Fruit fly (Drosophila melanogaster) whole organism, embryonic: ENCODE data around the gene CG3119.

ENCODE experiments used
- CG10267 ChIP-seq: fragments of 200-800 bp; sonication (Bioruptor generic); optimal IDR thresholded peaks from 2 replicates; lab custom pipeline; 2018; ENCODE audit warnings: missing biosample characterization, mild to moderate bottlenecking, missing genetic modification characterization, moderate library complexity
- CG11723 ChIP-seq: fragments of 200-800 bp; sonication (Bioruptor generic); optimal IDR thresholded peaks from 2 replicates; lab custom pipeline; 2017; ENCODE audit warnings: missing biosample characterization, mild to moderate bottlenecking, missing genetic modification characterization
- CG12769 ChIP-seq: fragments of 200-800 bp; sonication (Bioruptor generic); optimal IDR thresholded peaks from 2 replicates; lab custom pipeline; 2019; ENCODE audit warnings: missing biosample characterization, mild to moderate bottlenecking, missing genetic modification characterization, moderate library complexity
- CG14050 ChIP-seq: fragments of 200-800 bp; sonication (Bioruptor generic); IDR thresholded peaks from 3 replicates; pipeline ENCODE4 v1.3.6; 2022; ENCODE audit warnings: missing biosample characterization, missing genetic modification characterization
- CG15601 ChIP-seq: fragments of 200-800 bp; sonication (Bioruptor generic); optimal IDR thresholded peaks from 3 replicates; lab custom pipeline; 2019; ENCODE audit warnings: missing biosample characterization, mild to moderate bottlenecking, missing genetic modification characterization, moderate library complexity
- CG17385 ChIP-seq: fragments of 200-800 bp; sonication (Bioruptor generic); optimal IDR thresholded peaks from 3 replicates; lab custom pipeline; 2018; ENCODE audit warnings: missing biosample characterization, mild to moderate bottlenecking, missing genetic modification characterization
- CG2678 ChIP-seq: fragments of 200-800 bp; sonication (Bioruptor generic); optimal IDR thresholded peaks from 3 replicates; lab custom pipeline; 2019; ENCODE audit warnings: missing biosample characterization, mild to moderate bottlenecking, missing genetic modification characterization, moderate library complexity
- CG3163 ChIP-seq: fragments of 200-800 bp; sonication (Bioruptor generic); optimal IDR thresholded peaks from 3 replicates; lab custom pipeline; 2016; ENCODE audit warnings: missing biosample characterization, missing genetic modification characterization
- CkIIα-i1 ChIP-seq: fragments of 200-800 bp; sonication (Bioruptor generic); IDR thresholded peaks from 2 replicates; pipeline ENCODE4 v1.3.6; 2022; ENCODE audit warnings: missing biosample characterization, missing genetic modification characterization
- CoRest ChIP-seq: fragments of 200-800 bp; sonication (Bioruptor generic); optimal IDR thresholded peaks from 3 replicates; lab custom pipeline; 2018; ENCODE audit warnings: missing biosample characterization, mild to moderate bottlenecking, missing genetic modification characterization, moderate library complexity
- Dad ChIP-seq: fragments of 200-800 bp; sonication (Bioruptor generic); optimal IDR thresholded peaks from 3 replicates; lab custom pipeline; 2016; ENCODE audit warnings: missing biosample characterization, missing genetic modification characterization
- Doc3 ChIP-seq: fragments of 200-800 bp; sonication (Bioruptor generic); IDR thresholded peaks from 3 replicates; pipeline ENCODE4 v1.3.6; 2022; ENCODE audit warnings: missing biosample characterization, missing genetic modification characterization; ENCODE audit not compliant: partially characterized antibody
- E2f2 ChIP-seq: fragments of 200-800 bp; sonication (Bioruptor generic); IDR thresholded peaks from 2 replicates; pipeline ENCODE4 v1.3.6; 2022; ENCODE audit warnings: missing biosample characterization, missing genetic modification characterization
- Elba2 ChIP-seq: fragments of 200-800 bp; sonication (Bioruptor generic); optimal IDR thresholded peaks from 3 replicates; lab custom pipeline; 2016; ENCODE audit warnings: missing biosample characterization, missing genetic modification characterization
- HLHmδ ChIP-seq: fragments of 200-800 bp; sonication (Bioruptor generic); optimal IDR thresholded peaks from 2 replicates; lab custom pipeline; 2018; ENCODE audit warnings: missing biosample characterization, mild to moderate bottlenecking, missing genetic modification characterization, moderate library complexity
- Hr51 ChIP-seq, 2 experiments: fragments of 200-800 bp; sonication (Bioruptor generic); optimal IDR thresholded peaks; 2 replicates in 1 of 2; 3 replicates in 1 of 2; lab custom pipeline; 2016 to 2018; ENCODE audit warnings: missing biosample characterization in 2 of 2, missing genetic modification characterization in 2 of 2, mild to moderate bottlenecking in 1 of 2, moderate library complexity in 1 of 2
- Mes4 ChIP-seq: fragments of 200-800 bp; sonication (Bioruptor generic); optimal IDR thresholded peaks from 2 replicates; lab custom pipeline; 2016; ENCODE audit warnings: missing biosample characterization, missing genetic modification characterization
- Myb ChIP-seq: fragments of 200-800 bp; sonication (Bioruptor generic); optimal IDR thresholded peaks from 2 replicates; lab custom pipeline; 2016; ENCODE audit warnings: missing biosample characterization, missing genetic modification characterization
- Oaz ChIP-seq: fragments of 200-800 bp; sonication (Bioruptor generic); IDR thresholded peaks from 2 replicates; pipeline ENCODE4 v1.3.6; 2022; ENCODE audit warnings: missing biosample characterization, missing genetic modification characterization
- Spps ChIP-seq: fragments of 200-800 bp; sonication (Bioruptor generic); optimal IDR thresholded peaks from 2 replicates; lab custom pipeline; 2018; ENCODE audit warnings: missing biosample characterization, mild to moderate bottlenecking, missing genetic modification characterization
- Sry-β ChIP-seq: fragments of 200-800 bp; sonication (Bioruptor generic); optimal IDR thresholded peaks from 2 replicates; lab custom pipeline; 2018; ENCODE audit warnings: missing biosample characterization, mild to moderate bottlenecking, missing genetic modification characterization, moderate library complexity
- Ssrp ChIP-seq: fragments of 200-800 bp; sonication (Bioruptor generic); optimal IDR thresholded peaks from 2 replicates; lab custom pipeline; 2018; ENCODE audit warnings: missing biosample characterization, mild to moderate bottlenecking, missing genetic modification characterization, moderate library complexity
- Usf ChIP-seq: fragments of 200-800 bp; sonication (Bioruptor generic); optimal IDR thresholded peaks from 2 replicates; lab custom pipeline; 2017; ENCODE audit warnings: missing genotype, missing biosample characterization, missing genetic modification characterization
- abd-A ChIP-seq: fragments of 200-800 bp; sonication (Bioruptor generic); optimal IDR thresholded peaks from 3 replicates; lab custom pipeline; 2019; ENCODE audit warnings: missing biosample characterization, mild to moderate bottlenecking, missing genetic modification characterization, moderate library complexity
- aop ChIP-seq: fragments of 200-800 bp; sonication (Bioruptor generic); IDR thresholded peaks from 2 replicates; pipeline ENCODE4 v1.3.6; 2022; ENCODE audit warnings: missing biosample characterization, missing genetic modification characterization
- ap ChIP-seq: fragments of 200-800 bp; sonication (Bioruptor generic); IDR thresholded peaks from 2 replicates; pipeline ENCODE4 v1.3.6; 2022; ENCODE audit warnings: missing biosample characterization, missing genetic modification characterization
- ash1 ChIP-seq: fragments of 200-800 bp; sonication (Bioruptor generic); optimal IDR thresholded peaks from 2 replicates; lab custom pipeline; 2018; ENCODE audit warnings: missing biosample characterization, mild to moderate bottlenecking, missing genetic modification characterization
- ato ChIP-seq: fragments of 200-800 bp; sonication (Bioruptor generic); IDR thresholded peaks from 2 replicates; pipeline ENCODE4 v1.3.6; 2022; ENCODE audit warnings: missing biosample characterization, missing genetic modification characterization; ENCODE audit not compliant: partially characterized antibody
- bcd ChIP-seq: fragments of 200-800 bp; sonication (Bioruptor generic); optimal IDR thresholded peaks from 2 replicates; lab custom pipeline; 2017; ENCODE audit warnings: missing biosample characterization, mild to moderate bottlenecking, missing genetic modification characterization
- croc ChIP-seq: fragments of 200-800 bp; sonication (Bioruptor generic); conservative IDR thresholded peaks from 3 replicates; pipeline ENCODE4 v1.3.6; 2022; ENCODE audit warnings: missing biosample characterization, missing genetic modification characterization
- emc ChIP-seq: fragments of 200-800 bp; sonication (Bioruptor generic); optimal IDR thresholded peaks from 2 replicates; lab custom pipeline; 2016; ENCODE audit warnings: missing biosample characterization, missing genetic modification characterization
- fd3F ChIP-seq: fragments of 200-800 bp; sonication (Bioruptor generic); optimal IDR thresholded peaks from 2 replicates; lab custom pipeline; 2018; ENCODE audit warnings: missing biosample characterization, mild to moderate bottlenecking, missing genetic modification characterization, moderate library complexity
- fd64A ChIP-seq: fragments of 200-800 bp; sonication (Bioruptor generic); optimal IDR thresholded peaks from 3 replicates; lab custom pipeline; 2018; ENCODE audit warnings: missing biosample characterization, mild to moderate bottlenecking, missing genetic modification characterization
- fd96Cb ChIP-seq: fragments of 200-800 bp; sonication (Bioruptor generic); optimal IDR thresholded peaks from 2 replicates; lab custom pipeline; 2018; ENCODE audit warnings: missing biosample characterization, mild to moderate bottlenecking, missing genetic modification characterization, moderate library complexity
- fru ChIP-seq: fragments of >200 bp; optimal IDR thresholded peaks from 2 replicates; lab custom pipeline; 2017
- grn ChIP-seq: fragments of 200-800 bp; sonication (Bioruptor generic); optimal IDR thresholded peaks from 3 replicates; lab custom pipeline; 2017; ENCODE audit warnings: missing biosample characterization, missing genetic modification characterization
- h ChIP-seq: fragments of >200 bp; optimal IDR thresholded peaks from 2 replicates; lab custom pipeline; 2017
- hbn ChIP-seq: fragments of 200-800 bp; sonication (Bioruptor generic); IDR thresholded peaks from 2 replicates; pipeline ENCODE4 v1.3.6; 2022; ENCODE audit warnings: missing biosample characterization, missing genetic modification characterization; ENCODE audit not compliant: partially characterized antibody
- kay ChIP-seq: fragments of 200-800 bp; sonication (Bioruptor generic); optimal IDR thresholded peaks from 2 replicates; lab custom pipeline; 2016; ENCODE audit warnings: missing biosample characterization, missing genetic modification characterization
- kni ChIP-seq: fragments of 200-800 bp; sonication (Bioruptor generic); optimal IDR thresholded peaks from 3 replicates; lab custom pipeline; 2017; ENCODE audit warnings: mild to moderate bottlenecking, missing biosample characterization, missing genetic modification reagents, missing genetic modification characterization
- lab ChIP-seq: fragments of 200-800 bp; sonication (Bioruptor generic); optimal IDR thresholded peaks from 3 replicates; lab custom pipeline; 2017; ENCODE audit warnings: missing biosample characterization, missing genetic modification characterization, mild to moderate bottlenecking, moderate library complexity, missing genetic modification reagents
- nmo ChIP-seq: fragments of 200-800 bp; sonication (Bioruptor generic); optimal IDR thresholded peaks from 2 replicates; lab custom pipeline; 2018; ENCODE audit warnings: missing biosample characterization, mild to moderate bottlenecking, missing genetic modification characterization, moderate library complexity
- pan ChIP-seq, 4 experiments: fragments of >200 bp in 3 of 4; fragments of 200-800 bp in 1 of 4; sonication (Bioruptor generic) in 1 of 4; optimal IDR thresholded peaks in 3 of 4; IDR thresholded peaks in 1 of 4; 2 replicates each; pipeline versions ENCODE4 v1.3.6 to Lab custom; 2017 to 2022; ENCODE audit warnings: missing biosample characterization in 2 of 4, missing genetic modification characterization in 2 of 4, mixed read lengths in 1 of 4
- ro ChIP-seq: fragments of 200-800 bp; sonication (Bioruptor generic); IDR thresholded peaks from 2 replicates; pipeline ENCODE4 v1.3.6; 2022; ENCODE audit warnings: missing biosample characterization, missing genetic modification characterization
- sc ChIP-seq, 3 experiments: fragments of >200 bp in 2 of 3; fragments of 200-800 bp in 1 of 3; sonication (Bioruptor generic) in 1 of 3; optimal IDR thresholded peaks; 2 replicates in 2 of 3; 3 replicates in 1 of 3; lab custom pipeline; 2017; ENCODE audit warnings: mild to moderate bottlenecking in 1 of 3, missing biosample characterization in 1 of 3, missing genetic modification characterization in 1 of 3, missing genetic modification reagents in 1 of 3
- tap ChIP-seq: fragments of 200-800 bp; optimal IDR thresholded peaks from 3 replicates; lab custom pipeline; 2019; ENCODE audit warnings: missing biosample characterization, mild to moderate bottlenecking, missing genetic modification characterization, moderate library complexity
- yki ChIP-seq: fragments of >200 bp; optimal IDR thresholded peaks from 3 replicates; lab custom pipeline; 2018

CG3119 gene

DNA sequence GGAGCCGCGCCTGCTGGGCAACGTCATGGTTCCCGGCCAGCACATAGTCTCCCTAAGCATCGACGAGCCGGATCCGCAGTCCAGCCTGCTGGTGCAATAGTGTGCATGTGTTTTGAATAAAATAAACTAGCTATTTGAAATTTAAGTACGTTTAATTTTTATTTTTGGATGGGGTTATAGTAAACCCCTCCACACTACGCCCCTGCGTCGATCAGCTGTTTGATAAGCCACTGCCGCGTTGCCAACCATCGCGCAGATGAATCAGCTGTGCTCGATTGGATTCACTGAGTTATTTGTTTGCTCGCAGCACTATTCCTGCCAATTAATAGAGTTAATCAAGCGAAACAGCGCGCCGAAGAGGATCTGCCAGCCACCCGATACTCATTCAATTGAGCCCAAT lies 41.2 kb upstream of the CG3119 start, which contains the start of gene RabGGTb (continued):
- no peak for TF ChIP-seq sc (optimal IDR thresholded peaks at IDR 0.05; lab: Kevin White, UChicago)
- TF ChIP-seq sc (GFP tag; optimal IDR thresholded peaks at IDR 0.05; lab: Kevin White, UChicago): no peak
- no peak for TF ChIP-seq yki (lab: Kevin White, UChicago)
- TF ChIP-seq, all 482 proteins: peak for 313

DNA sequence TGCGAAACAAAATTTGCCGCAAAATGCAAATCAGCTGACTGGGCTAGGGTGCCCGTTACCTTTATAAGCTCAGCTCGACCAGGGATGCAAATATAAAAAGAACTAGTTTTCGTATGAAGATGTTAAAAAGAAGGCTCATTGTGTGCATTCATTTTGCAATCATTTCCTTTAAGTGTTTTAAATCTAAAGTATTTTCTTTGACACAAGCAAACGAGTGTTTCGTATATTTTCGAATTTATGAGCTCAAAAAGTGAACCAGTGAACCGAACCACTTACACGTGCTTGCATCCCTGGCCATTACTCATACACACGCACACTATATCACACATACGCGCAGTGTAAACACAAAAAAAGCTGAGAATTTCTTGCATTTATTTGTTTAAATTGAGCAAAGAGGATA lies 40.6 kb upstream of the CG3119 start, which contains the start of the genes Prx6a and Sbat:
Gene Prx6a, minus strand, starts transcription at position 45 of the 400 bp plus-strand sequence.
Gene Sbat, plus strand, starts transcription at position 157 of the 400 bp plus-strand sequence.
- TF ChIP-seq abd-A (tag; lab: Kevin White, UChicago): peak; percentile 67
- TF ChIP-seq bcd (GFP tag; lab: Kevin White, UChicago): peak; percentile 69
- peak; percentile 58 for TF ChIP-seq CG10267
- TF ChIP-seq HLHmδ: no peak
- peak; percentile 55 to 73 for TF ChIP-seq Hr51 (GFP tag; optimal IDR thresholded peaks at IDR 0.05; lab: Kevin White, UChicago)
- peak; percentile 42 for TF ChIP-seq Mes4 (GFP tag; lab: Kevin White, UChicago)
- peak; percentile 38 for TF ChIP-seq Spps (tag; lab: Kevin White, UChicago)
- no peak for TF ChIP-seq Doc3 (GFP tag; lab: Robert Waterston, UW)
- TF ChIP-seq emc: peak; percentile 10
- TF ChIP-seq fd64A (GFP tag; lab: Kevin White, UChicago): no peak
- TF ChIP-seq CoRest (tag; lab: Kevin White, UChicago): peak; percentile 86
- peak; percentile 86 for TF ChIP-seq nmo (GFP tag; lab: Kevin White, UChicago)
- TF ChIP-seq h (lab: Kevin White, UChicago): no peak
- TF ChIP-seq fd96Cb (tag; lab: Kevin White, UChicago): peak; percentile 60
- peak; percentile 52 for TF ChIP-seq Usf (GFP tag; lab: Kevin White, UChicago)
- no peak for TF ChIP-seq ash1 (GFP tag; lab: Kevin White, UChicago)
- TF ChIP-seq kni (GFP tag; lab: Kevin White, UChicago): peak; percentile 25
- TF ChIP-seq aop (GFP tag; lab: Robert Waterston, UW): no peak
- TF ChIP-seq CkIIα-i1 (GFP tag; lab: Robert Waterston, UW): no peak
- TF ChIP-seq CG2678 (tag; lab: Kevin White, UChicago): peak; percentile 81
- TF ChIP-seq Elba2: no peak
- TF ChIP-seq Dad (GFP tag; lab: Kevin White, UChicago): peak; percentile 64
- peak; percentile 40 for TF ChIP-seq CG11723 (GFP tag; lab: Kevin White, UChicago)
- peak; percentile 32 for TF ChIP-seq CG3163 (GFP tag; lab: Kevin White, UChicago)
- TF ChIP-seq pan (optimal IDR thresholded peaks at IDR 0.05; lab: Kevin White, UChicago): no peak
- peak in 1 of 2 experiments; percentile 59 for TF ChIP-seq pan (GFP tag; optimal IDR thresholded peaks at IDR 0.05 in 1 of 2, IDR thresholded peaks at IDR 0.05 in 1 of 2)
- TF ChIP-seq Sry-β: peak; percentile 53
- TF ChIP-seq hbn: 0 out of 2 replicates have a peak, but pooled peaks have one; percentile 15
- TF ChIP-seq ro (GFP tag; lab: Robert Waterston, UW): 0 out of 2 replicates have a peak, but pooled peaks have one; percentile 6
- peak; percentile 71 for TF ChIP-seq Myb (GFP tag; lab: Kevin White, UChicago)
- TF ChIP-seq grn: no peak
- TF ChIP-seq CG14050 (GFP tag; lab: Robert Waterston, UW): peak; percentile 48; the same call in 2 of the 3 replicates
- peak; percentile 83 for TF ChIP-seq lab
- TF ChIP-seq fd3F (GFP tag; lab: Kevin White, UChicago): peak; percentile 60
- no peak for TF ChIP-seq ato (GFP tag; lab: Robert Waterston, UW)
- TF ChIP-seq ap (GFP tag; lab: Robert Waterston, UW): no peak
- no peak for TF ChIP-seq fru (lab: Kevin White, UChicago)
- TF ChIP-seq croc (GFP tag; lab: Robert Waterston, UW): peak; percentile 73
- TF ChIP-seq Oaz (GFP tag; lab: Robert Waterston, UW): 0 out of 2 replicates have a peak, but pooled peaks have one; percentile 20
- peak; percentile 53 for TF ChIP-seq CG15601
- TF ChIP-seq E2f2: peak; percentile 83
- peak; percentile 53 for TF ChIP-seq CG17385
- peak; percentile 37 for TF ChIP-seq tap (tag; lab: Kevin White, UChicago)
- peak; percentile 78 for TF ChIP-seq kay (GFP tag; lab: Kevin White, UChicago)
- TF ChIP-seq Ssrp (tag; lab: Kevin White, UChicago): peak; percentile 60
- TF ChIP-seq CG12769 (tag; lab: Kevin White, UChicago): peak; percentile 77
